Fruit fly (Drosophila melanogaster) whole organism, wandering third instar larva: ENCODE measurements around the gene CG44001.

Experiments used
- Abd-B ChIP-seq: fragments of >200 bp; optimal IDR thresholded peaks from 2 replicates; lab custom pipeline; 2017; ENCODE audit warnings: missing biosample characterization, missing genetic modification characterization
- CG32264 ChIP-seq: fragments of 200-800 bp; sonication (Bioruptor generic); optimal IDR thresholded peaks from 2 replicates; lab custom pipeline; 2016; ENCODE audit warnings: missing biosample characterization, missing genetic modification characterization
- CG9705 ChIP-seq: fragments of 200-800 bp; sonication (Bioruptor generic); optimal IDR thresholded peaks from 2 replicates; lab custom pipeline; 2018; ENCODE audit warnings: missing biosample characterization, mild to moderate bottlenecking, missing genetic modification characterization
- CrebA ChIP-seq: fragments of 200-800 bp; sonication (Bioruptor generic); optimal IDR thresholded peaks from 2 replicates; lab custom pipeline; 2016; ENCODE audit warnings: missing biosample characterization, mild to moderate bottlenecking, missing genetic modification characterization, borderline replicate concordance
- Dfd ChIP-seq: fragments of >200 bp; optimal IDR thresholded peaks from 2 replicates; lab custom pipeline; 2017; ENCODE audit warnings: missing biosample characterization, missing genetic modification characterization
- Dif ChIP-seq: fragments of 200-275, 200-300 bp; sonication (Bioruptor generic); optimal IDR thresholded peaks from 2 replicates; lab custom pipeline; 2018; ENCODE audit warnings: missing biosample characterization, missing genetic modification characterization; ENCODE audit not compliant: partially characterized antibody
- GATAd ChIP-seq: sonication (Bioruptor generic); optimal IDR thresholded peaks from 2 replicates; lab custom pipeline; 2016; ENCODE audit warnings: missing biosample characterization, missing genetic modification characterization
- HLH106 ChIP-seq: fragments of 200-800 bp; optimal IDR thresholded peaks from 3 replicates; lab custom pipeline; 2019; ENCODE audit warnings: missing biosample characterization, mild to moderate bottlenecking, missing genetic modification characterization, moderate library complexity
- Hnf4 ChIP-seq: fragments of 200-800 bp; sonication (Bioruptor generic); optimal IDR thresholded peaks from 2 replicates; lab custom pipeline; 2016; ENCODE audit warnings: missing biosample characterization, mild to moderate bottlenecking, missing genetic modification characterization
- Hr78 ChIP-seq: fragments of >200 bp; optimal IDR thresholded peaks from 2 replicates; lab custom pipeline; 2017; ENCODE audit warnings: missing biosample characterization, missing genetic modification characterization
- Hr83 ChIP-seq: fragments of 200-300 bp; sonication (Bioruptor generic); optimal IDR thresholded peaks from 2 replicates; lab custom pipeline; 2016; ENCODE audit warnings: missing biosample characterization, mild to moderate bottlenecking, missing genetic modification characterization, moderate library complexity; ENCODE audit not compliant: poor library complexity, severe bottlenecking
- Jra ChIP-seq: sonication (Bioruptor generic); optimal IDR thresholded peaks from 2 replicates; lab custom pipeline; 2016; ENCODE audit warnings: missing biosample characterization, missing genetic modification characterization
- Mio ChIP-seq: sonication (Bioruptor generic); optimal IDR thresholded peaks from 2 replicates; lab custom pipeline; 2016; ENCODE audit warnings: missing biosample characterization, missing genetic modification characterization
- Myc ChIP-seq: fragments of >200 bp; optimal IDR thresholded peaks from 2 replicates; lab custom pipeline; 2017
- N ChIP-seq: fragments of >200 bp; optimal IDR thresholded peaks from 2 replicates; lab custom pipeline; 2018; ENCODE audit warnings: missing biosample characterization, missing external identifiers, missing genetic modification characterization
- OdsH ChIP-seq: fragments of 200-800 bp; sonication (Bioruptor generic); optimal IDR thresholded peaks from 2 replicates; lab custom pipeline; 2016; ENCODE audit warnings: missing biosample characterization, mild to moderate bottlenecking, missing genetic modification characterization
- Rel ChIP-seq, 2 experiments: fragments of 200-800 bp; sonication (Bioruptor generic) in 1 of 2; optimal IDR thresholded peaks; 2 replicates in 1 of 2; 3 replicates in 1 of 2; lab custom pipeline; 2016 to 2019; ENCODE audit warnings: mild to moderate bottlenecking in 2 of 2, missing biosample characterization in 2 of 2, missing genetic modification characterization in 2 of 2, moderate library complexity in 1 of 2
- Sp1 ChIP-seq: fragments of 200-800 bp; sonication (Bioruptor generic); optimal IDR thresholded peaks from 3 replicates; lab custom pipeline; 2019; ENCODE audit warnings: missing biosample characterization, mild to moderate bottlenecking, missing genetic modification characterization, moderate library complexity
- Vsx2 ChIP-seq: fragments of 200-300, 225-300 bp; sonication (Bioruptor generic); optimal IDR thresholded peaks from 2 replicates; lab custom pipeline; 2018; ENCODE audit warnings: missing biosample characterization, missing genetic modification characterization; ENCODE audit not compliant: partially characterized antibody
- br ChIP-seq: fragments of 200-800 bp; sonication (Bioruptor generic); optimal IDR thresholded peaks from 2 replicates; lab custom pipeline; 2016; ENCODE audit warnings: missing biosample characterization, missing genetic modification characterization
- brk ChIP-seq: fragments of 200-800 bp; sonication (Bioruptor generic); optimal IDR thresholded peaks from 2 replicates; lab custom pipeline; 2016; ENCODE audit warnings: missing biosample characterization, mild to moderate bottlenecking, missing genetic modification characterization
- dl ChIP-seq, 2 experiments: fragments of 175-275, 200-275 bp in 1 of 2; fragments of 200-275 bp in 1 of 2; sonication (Bioruptor generic); optimal IDR thresholded peaks; lab custom pipeline; 2018; ENCODE audit warnings: mild to moderate bottlenecking in 2 of 2, missing biosample characterization in 2 of 2, missing genetic modification characterization in 2 of 2, moderate library complexity in 2 of 2; ENCODE audit not compliant: partially characterized antibody in 2 of 2, insufficient read depth in 1 of 2
- dmrt93B ChIP-seq: fragments of 200-800 bp; sonication (Bioruptor generic); optimal IDR thresholded peaks from 2 replicates; lab custom pipeline; 2018; ENCODE audit warnings: missing biosample characterization, mild to moderate bottlenecking, missing genetic modification characterization
- dsf ChIP-seq: sonication (Bioruptor generic); optimal IDR thresholded peaks from 2 replicates; lab custom pipeline; 2016; ENCODE audit warnings: missing biosample characterization, missing genetic modification characterization, borderline replicate concordance
- ey ChIP-seq: fragments of 200-800 bp; sonication (Bioruptor generic); optimal IDR thresholded peaks from 2 replicates; lab custom pipeline; 2016; ENCODE audit warnings: missing biosample characterization, missing genetic modification characterization
- foxo ChIP-seq, 2 experiments: fragments of 200-800 bp; sonication (Bioruptor generic); optimal IDR thresholded peaks; 2 replicates in 1 of 2; 3 replicates in 1 of 2; lab custom pipeline; 2016 to 2017; ENCODE audit warnings: missing biosample characterization in 2 of 2, missing genetic modification characterization in 2 of 2
- fru ChIP-seq: fragments of 200-800 bp; sonication (Bioruptor generic); optimal IDR thresholded peaks from 3 replicates; lab custom pipeline; 2016; ENCODE audit warnings: missing biosample characterization, mild to moderate bottlenecking, missing genetic modification characterization
- h ChIP-seq: fragments of 200-800 bp; sonication (Bioruptor generic); optimal IDR thresholded peaks from 3 replicates; lab custom pipeline; 2016; ENCODE audit warnings: missing biosample characterization, mild to moderate bottlenecking, missing genetic modification characterization
- jim ChIP-seq: fragments of 175-275, 200-325 bp; sonication (Bioruptor generic); optimal IDR thresholded peaks from 2 replicates; lab custom pipeline; 2016; ENCODE audit warnings: missing biosample characterization, mild to moderate bottlenecking, missing genetic modification characterization
- lola ChIP-seq: fragments of >200 bp; optimal IDR thresholded peaks from 2 replicates; lab custom pipeline; 2017; ENCODE audit warnings: missing biosample characterization, missing genetic modification characterization
- pan ChIP-seq: fragments of >200 bp; optimal IDR thresholded peaks from 2 replicates; lab custom pipeline; 2017
- psq ChIP-seq: fragments of 200-800 bp; sonication (Bioruptor generic); optimal IDR thresholded peaks from 3 replicates; lab custom pipeline; 2017; ENCODE audit warnings: missing biosample characterization, mild to moderate bottlenecking, missing genetic modification characterization, moderate library complexity
- rgr ChIP-seq: fragments of 200-800 bp; sonication (Bioruptor generic); optimal IDR thresholded peaks from 3 replicates; lab custom pipeline; 2016; ENCODE audit warnings: missing biosample characterization, mild to moderate bottlenecking, missing genetic modification characterization
- sage ChIP-seq: fragments of 200-800 bp; sonication (Bioruptor generic); optimal IDR thresholded peaks from 2 replicates; lab custom pipeline; 2016; ENCODE audit warnings: missing biosample characterization, mild to moderate bottlenecking, missing genetic modification characterization
- sv ChIP-seq: fragments of 200-800 bp; sonication (Bioruptor generic); optimal IDR thresholded peaks from 3 replicates; lab custom pipeline; 2016; ENCODE audit warnings: missing biosample characterization, missing genetic modification characterization
- tai ChIP-seq: sonication (Bioruptor generic); optimal IDR thresholded peaks from 2 replicates; lab custom pipeline; 2016; ENCODE audit warnings: missing biosample characterization, missing genetic modification characterization
- usp ChIP-seq: fragments of >200 bp; optimal IDR thresholded peaks from 2 replicates; lab custom pipeline; 2017; ENCODE audit warnings: missing biosample characterization, missing genetic modification characterization
- woc ChIP-seq: sonication (Bioruptor generic); optimal IDR thresholded peaks from 2 replicates; lab custom pipeline; 2016; ENCODE audit warnings: missing biosample characterization, mild to moderate bottlenecking, missing genetic modification characterization

CG44001 gene

DNA sequence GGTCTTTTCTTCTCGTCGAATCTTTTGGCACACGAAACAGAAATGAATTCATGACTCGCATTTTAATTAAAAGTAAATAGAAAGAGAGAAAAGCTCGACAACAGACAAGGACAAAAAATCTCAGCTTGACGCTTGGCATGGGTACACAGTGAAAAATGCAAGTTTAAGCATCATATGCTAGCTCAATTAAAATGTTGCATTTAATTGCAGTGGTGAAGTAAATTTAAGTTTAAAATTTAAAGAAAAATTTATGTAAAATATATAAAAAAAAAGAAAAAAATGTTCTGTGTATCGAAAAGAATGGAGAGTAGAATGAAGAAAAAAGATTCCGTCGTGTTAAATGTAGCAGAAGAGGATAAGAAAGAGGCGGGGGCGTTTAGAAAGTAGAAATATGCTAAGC is 42.5 kb downstream of the CG44001 start:
- TF ChIP-seq Hr78 (GFP tag; lab: Kevin White, UChicago) (no peak), Jra (GFP tag; lab: Kevin White, UChicago) (no peak), ey (GFP tag; lab: Kevin White, UChicago) (no peak), Dfd (GFP tag; lab: Kevin White, UChicago) (no peak), Hnf4 (GFP tag; lab: Kevin White, UChicago) (peak; percentile 39), psq (GFP tag; lab: Kevin White, UChicago) (peak; percentile 42), usp (GFP tag; lab: Kevin White, UChicago) (no peak), Sp1 (peak; percentile 10), foxo (GFP tag; optimal IDR thresholded peaks at IDR 0.05; lab: Kevin White, UChicago) (peak in 1 of 2 experiments; percentile 44), lola (GFP tag; lab: Kevin White, UChicago) (no peak), sage (GFP tag; lab: Kevin White, UChicago) (no peak), h (peak; percentile 35), HLH106 (tag; lab: Kevin White, UChicago) (peak; percentile 25), Dif (GFP tag; lab: Kevin White, UChicago) (no peak), br (GFP tag; lab: Kevin White, UChicago) (no peak), fru (peak; percentile 29), rgr (GFP tag; lab: Kevin White, UChicago) (peak; percentile 32)

DNA sequence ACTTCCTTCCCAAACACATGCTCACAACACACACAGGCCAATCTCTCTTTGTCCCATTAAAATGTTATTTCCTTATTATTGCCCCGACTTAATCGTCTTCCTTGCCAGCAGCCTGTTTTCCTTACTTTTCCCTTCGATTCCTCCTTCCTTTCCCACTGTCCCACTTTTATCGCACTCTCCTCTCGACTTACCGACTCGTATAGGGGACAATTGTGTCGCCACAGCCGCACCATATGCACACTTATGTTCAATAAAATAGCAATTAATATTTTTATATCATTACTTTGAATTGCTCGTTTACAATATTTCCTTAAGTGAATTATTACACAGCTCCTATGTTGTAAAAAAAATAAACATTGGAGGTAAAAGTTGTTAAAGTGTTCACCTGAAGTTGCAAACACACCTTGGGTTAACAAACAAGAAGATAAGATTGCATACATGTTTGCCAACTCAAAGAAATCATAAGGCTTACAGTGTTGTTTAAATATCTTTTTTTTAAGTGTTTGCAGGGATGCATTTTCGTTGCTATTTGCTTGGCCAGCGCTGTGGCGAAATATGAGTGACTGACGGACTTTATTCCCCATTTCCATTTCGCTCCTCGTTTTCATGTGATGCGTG is 43.9 kb downstream of the CG44001 start:
- peak; percentile 68 for TF ChIP-seq HLH106 (tag; lab: Kevin White, UChicago)
- TF ChIP-seq fru: peak; percentile 75
- peak; percentile 74 for TF ChIP-seq tai (GFP tag; lab: Kevin White, UChicago)
- no peak for TF ChIP-seq pan (lab: Kevin White, UChicago)
- peak; percentile 73 for TF ChIP-seq ey (GFP tag; lab: Kevin White, UChicago)
- peak; percentile 20 for TF ChIP-seq dsf (GFP tag; lab: Kevin White, UChicago)
- peak; percentile 79 for TF ChIP-seq br (GFP tag; lab: Kevin White, UChicago)
- TF ChIP-seq dmrt93B (GFP tag; lab: Kevin White, UChicago): peak; percentile 68
- peak; percentile 46 for TF ChIP-seq sage (GFP tag; lab: Kevin White, UChicago)
- TF ChIP-seq OdsH (GFP tag; lab: Kevin White, UChicago): peak; percentile 75
- no peak for TF ChIP-seq lola (GFP tag; lab: Kevin White, UChicago)
- TF ChIP-seq rgr (GFP tag; lab: Kevin White, UChicago): peak; percentile 74
- TF ChIP-seq usp (GFP tag; lab: Kevin White, UChicago): no peak
- peak; percentile 47 for TF ChIP-seq CG32264 (GFP tag; lab: Kevin White, UChicago)
- no peak for TF ChIP-seq Vsx2
- TF ChIP-seq N (GFP tag; lab: Kevin White, UChicago): no peak
- peak; percentile 20 for TF ChIP-seq CrebA
- no peak for TF ChIP-seq GATAd (GFP tag; lab: Kevin White, UChicago)
- peak; percentile 80 for TF ChIP-seq h
- TF ChIP-seq Hr78 (GFP tag; lab: Kevin White, UChicago): no peak
- TF ChIP-seq Myc (lab: Kevin White, UChicago): no peak
- no peak for TF ChIP-seq Abd-B
- peak; percentile 41 for TF ChIP-seq brk (GFP tag; lab: Kevin White, UChicago)
- TF ChIP-seq Hnf4 (GFP tag; lab: Kevin White, UChicago): peak; percentile 49
- TF ChIP-seq Rel (GFP tag; optimal IDR thresholded peaks at IDR 0.05; lab: Kevin White, UChicago): no peak
- TF ChIP-seq Rel (tag; optimal IDR thresholded peaks at IDR 0.05; lab: Kevin White, UChicago): no peak
- TF ChIP-seq sv: peak; percentile 68
- no peak for TF ChIP-seq dl (GFP tag; optimal IDR thresholded peaks at IDR 0.05; lab: Kevin White, UChicago; ENCODE audit: insufficient read depth in 1 of 2, partially characterized antibody in 2 of 2)
- TF ChIP-seq Hr83 (GFP tag; lab: Kevin White, UChicago): no peak
- TF ChIP-seq Dfd (GFP tag; lab: Kevin White, UChicago): no peak
- peak in 1 of 2 experiments; percentile 81 for TF ChIP-seq foxo (GFP tag; optimal IDR thresholded peaks at IDR 0.05; lab: Kevin White, UChicago)
- TF ChIP-seq Jra (GFP tag; lab: Kevin White, UChicago): peak; percentile 48
- TF ChIP-seq woc: peak; percentile 55
- TF ChIP-seq jim (GFP tag; lab: Kevin White, UChicago): no peak
- peak; percentile 29 for TF ChIP-seq CG9705 (GFP tag; lab: Kevin White, UChicago)
- peak; percentile 70 for TF ChIP-seq psq (GFP tag; lab: Kevin White, UChicago)
- TF ChIP-seq Dif (GFP tag; lab: Kevin White, UChicago): no peak
- TF ChIP-seq Sp1: peak; percentile 76
- TF ChIP-seq Mio (GFP tag; lab: Kevin White, UChicago): no peak
